Worm (Caenorhabditis elegans) whole organism, L3 larva: ENCODE results near the gene srxa-8.

Experiments
- mdl-1 ChIP-seq: fragments of 150-350 bp; optimal IDR thresholded peaks from 2 replicates; lab custom pipeline; 2014; ENCODE audit warnings: missing biosample characterization, missing genetic modification characterization
- nhr-28 ChIP-seq: fragments of 150-350 bp; optimal IDR thresholded peaks from 2 replicates; lab custom pipeline; 2014; ENCODE audit warnings: missing biosample characterization, missing genetic modification characterization
- pqm-1 ChIP-seq: fragments of 150-350 bp; optimal IDR thresholded peaks from 2 replicates; lab custom pipeline; 2017; ENCODE audit warnings: missing biosample characterization, missing genetic modification characterization, inconsistent platforms
- skn-1 ChIP-seq: fragments of 150-350 bp; optimal IDR thresholded peaks from 2 replicates; lab custom pipeline; 2014; ENCODE audit warnings: missing biosample characterization, missing genetic modification characterization
- unc-62 ChIP-seq: fragments of 150-350 bp; sonication (generic microtip); optimal IDR thresholded peaks from 4 replicates; lab custom pipeline; 2014; ENCODE audit warnings: missing biosample characterization, missing genetic modification reagents, missing genetic modification characterization
- ztf-4 ChIP-seq: fragments of 150-350 bp; optimal IDR thresholded peaks from 2 replicates; lab custom pipeline; 2014; ENCODE audit warnings: missing biosample characterization, missing genetic modification characterization

ce11 chrX:13317532-13317931 lies 8.9 kb upstream of the srxa-8 start:
- TF ChIP-seq unc-62 (GFP tag; lab: Kevin White, UChicago) (no peak), ztf-4 (tag; lab: Kevin White, UChicago) (no peak), pqm-1 (tag; lab: Kevin White, UChicago) (no peak), skn-1 (tag; lab: Kevin White, UChicago) (no peak), nhr-28 (no peak), mdl-1 (tag; lab: Kevin White, UChicago) (no peak)
